Worm (Caenorhabditis elegans): ENCODE measurements around the gene T14F9.2.

Gene T14F9.2

ce11 chrX:2226875-2227355, 7.2 kb upstream of the T14F9.2 start (continued):
- TF ChIP-seq daf-19 (GFP tag; conservative IDR thresholded peaks at IDR 0.05) (peak; percentile 90), aly-2 (tag; optimal IDR thresholded peaks at IDR 0.05) (no peak), mdl-1 (tag; optimal IDR thresholded peaks at IDR 0.05) (peak in 1 of 2 experiments; percentile 79), dmd-8 (GFP tag; IDR thresholded peaks at IDR 0.05) (peak; percentile 80), daf-12 (tag; optimal IDR thresholded peaks at IDR 0.05) (no peak), nhr-237 (tag; optimal IDR thresholded peaks at IDR 0.05) (no peak), ceh-62 (tag; optimal IDR thresholded peaks at IDR 0.05) (no peak), gei-8 (GFP tag; optimal IDR thresholded peaks at IDR 0.05) (peak; percentile 79), skn-1 (tag; optimal IDR thresholded peaks at IDR 0.05) (no peak), egl-27 (tag; optimal IDR thresholded peaks at IDR 0.05) (no peak), nhr-6 (tag; optimal IDR thresholded peaks at IDR 0.05) (peak; percentile 20), Y75B8A.6 (GFP tag; IDR thresholded peaks at IDR 0.05) (peak; percentile 66; the same call in 1 of the 2 replicates), jun-1 (tag; optimal IDR thresholded peaks at IDR 0.05) (peak; percentile 81), egl-43 (GFP tag; IDR thresholded peaks at IDR 0.05) (peak; percentile 94), lin-15B (tag; optimal IDR thresholded peaks at IDR 0.05) (no peak), ceh-32 (tag; optimal IDR thresholded peaks at IDR 0.05; ENCODE audit: poor library complexity) (no peak), nhr-10 (tag; optimal IDR thresholded peaks at IDR 0.05) (no peak), spr-1 (tag; optimal IDR thresholded peaks at IDR 0.05) (peak; percentile 47), mep-1 (tag; optimal IDR thresholded peaks at IDR 0.05) (peak; percentile 78), nhr-102 (tag; optimal IDR thresholded peaks at IDR 0.05) (peak; percentile 58), F44E2.7 (GFP tag; IDR thresholded peaks at IDR 0.05) (peak; percentile 71; the same call in 1 of the 2 replicates), ztf-7 (tag; optimal IDR thresholded peaks at IDR 0.05) (peak; percentile 66), mxl-2 (GFP tag; conservative IDR thresholded peaks at IDR 0.05) (0 out of 2 replicates have a peak, but pooled peaks have one; percentile 37), D1046.2 (GFP tag; IDR thresholded peaks at IDR 0.05) (peak; percentile 83; the same call in 1 of the 2 replicates), spr-3 (GFP tag; optimal IDR thresholded peaks at IDR 0.05) (peak; percentile 72), lim-7 (GFP tag; IDR thresholded peaks at IDR 0.05) (peak; percentile 90), lin-29 (GFP tag; IDR thresholded peaks at IDR 0.05) (0 out of 2 replicates have a peak, but pooled peaks have one; percentile 61), nhr-25 (tag; optimal IDR thresholded peaks at IDR 0.05; ENCODE audit: borderline replicate concordance, insufficient read depth) (peak; percentile 53), T26A8.4 (GFP tag; IDR thresholded peaks at IDR 0.05) (peak; percentile 83), zip-2 (tag; optimal IDR thresholded peaks at IDR 0.05) (peak; percentile 43), hif-1 (tag; optimal IDR thresholded peaks at IDR 0.05) (peak in 1 of 2 experiments; percentile 53), ZK337.2 (GFP tag; IDR thresholded peaks at IDR 0.05) (peak; percentile 85), cey-2 (tag; optimal IDR thresholded peaks at IDR 0.05; ENCODE audit: borderline replicate concordance, insufficient read depth) (no peak), ctbp-1 (GFP tag; IDR thresholded peaks at IDR 0.05) (peak; percentile 85), mxl-3 (GFP tag; optimal IDR thresholded peaks at IDR 0.05) (peak; percentile 71), F10B5.3 (tag; optimal IDR thresholded peaks at IDR 0.05) (peak; percentile 53), unc-62 (GFP tag; optimal IDR thresholded peaks at IDR 0.05 in 1 of 2) (peak in 1 of 2 experiments; percentile 91), unc-62 (tag; optimal IDR thresholded peaks at IDR 0.05) (no peak), zag-1 (tag; optimal IDR thresholded peaks at IDR 0.05) (no peak), snpc-4 (tag; optimal IDR thresholded peaks at IDR 0.05) (no peak), ama-1 (optimal IDR thresholded peaks at IDR 0.05) (no peak), zfp-3 (GFP tag; conservative IDR thresholded peaks at IDR 0.05) (peak; percentile 75), daf-8 (GFP tag; IDR thresholded peaks at IDR 0.05) (no peak; the same call in 1 of the 2 replicates), hmg-1.1 (GFP tag; IDR thresholded peaks at IDR 0.05) (peak; percentile 95), lin-38 (GFP tag; IDR thresholded peaks at IDR 0.05) (no peak), ceh-44 (GFP tag; IDR thresholded peaks at IDR 0.05) (peak; percentile 73; the same call in 1 of the 2 replicates), lsy-2 (tag; optimal IDR thresholded peaks at IDR 0.05) (peak in 1 of 2 experiments; percentile 75), daf-16 (GFP tag; optimal IDR thresholded peaks at IDR 0.05) (peak; percentile 45 to 89), daf-16 (tag; optimal IDR thresholded peaks at IDR 0.05) (peak; percentile 63), aha-1 (tag) (peak; percentile 95), nhr-48 (tag; optimal IDR thresholded peaks at IDR 0.05) (peak; percentile 55), rbr-2 (tag; optimal IDR thresholded peaks at IDR 0.05) (peak; percentile 72)

Measured in whole organism, L4 larva.